Worm (Caenorhabditis elegans) whole organism, L4/young adult: ENCODE measurements around the gene ced-6.

Source experiments
- W03F9.2 ChIP-seq: fragments of 150-350 bp; optimal IDR thresholded peaks from 2 replicates; lab custom pipeline; 2014; ENCODE audit warnings: missing biosample characterization, missing genetic modification characterization
- dao-5 ChIP-seq: sonication (generic microtip); optimal IDR thresholded peaks from 2 replicates; lab custom pipeline; 2016; ENCODE audit warnings: missing genotype, missing genetic modification characterization, moderate library complexity, missing compliant biosample characterization
- him-1 ChIP-seq: sonication (generic microtip); optimal IDR thresholded peaks from 2 replicates; lab custom pipeline; 2016; ENCODE audit warnings: missing genotype, missing genetic modification reagents, missing genetic modification characterization, missing compliant biosample characterization

Gene ced-6

DNA sequence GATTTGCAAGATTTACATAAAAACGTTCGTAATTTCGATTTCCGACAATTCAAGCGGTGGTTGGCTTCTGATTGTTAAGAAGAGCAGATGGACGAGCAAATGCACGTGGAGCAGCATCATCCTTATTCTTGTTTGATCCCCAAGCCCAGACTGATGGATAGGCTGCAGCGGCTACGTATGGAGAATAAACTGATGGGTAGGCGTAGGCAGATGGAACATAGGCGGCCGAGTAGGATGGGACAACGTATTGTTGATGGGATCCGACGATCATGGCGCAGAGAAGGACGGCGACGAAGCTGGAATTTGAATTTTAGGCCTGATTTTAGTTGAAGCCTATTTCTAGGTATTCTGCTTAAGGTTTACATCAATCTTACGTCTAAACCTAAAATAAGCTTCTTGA, 27.3 kb upstream of the ced-6 start:
- TF ChIP-seq dao-5 (no peak), W03F9.2 (tag; lab: Kevin White, UChicago) (no peak), him-1 (tag; lab: Kevin White, UChicago) (no peak)

DNA sequence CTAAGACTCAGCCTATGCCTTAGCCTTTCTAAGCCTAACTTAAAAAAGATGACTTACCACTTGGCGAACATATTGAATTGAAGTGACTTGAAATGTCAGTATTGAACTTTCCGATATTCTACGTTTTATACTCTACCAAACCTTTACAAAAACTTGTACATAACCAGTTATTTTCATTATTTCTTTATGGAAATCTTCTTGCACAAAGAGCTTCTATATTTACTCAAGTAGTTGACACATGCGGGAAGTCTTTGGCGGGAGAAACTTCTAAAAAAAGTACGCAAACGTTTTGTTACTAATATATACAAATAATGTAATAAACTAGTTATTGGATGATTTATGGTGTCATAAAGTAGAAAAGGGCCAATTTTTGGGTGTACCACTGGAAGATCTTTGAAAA, 26.9 kb upstream of the ced-6 start, which contains the start of gene nspb-12:
Gene nspb-12, minus strand, starts transcription at position 101 of the 400 bp plus-strand sequence.
- TF ChIP-seq dao-5 (no peak), W03F9.2 (tag; lab: Kevin White, UChicago) (no peak), him-1 (tag; lab: Kevin White, UChicago) (no peak)

DNA sequence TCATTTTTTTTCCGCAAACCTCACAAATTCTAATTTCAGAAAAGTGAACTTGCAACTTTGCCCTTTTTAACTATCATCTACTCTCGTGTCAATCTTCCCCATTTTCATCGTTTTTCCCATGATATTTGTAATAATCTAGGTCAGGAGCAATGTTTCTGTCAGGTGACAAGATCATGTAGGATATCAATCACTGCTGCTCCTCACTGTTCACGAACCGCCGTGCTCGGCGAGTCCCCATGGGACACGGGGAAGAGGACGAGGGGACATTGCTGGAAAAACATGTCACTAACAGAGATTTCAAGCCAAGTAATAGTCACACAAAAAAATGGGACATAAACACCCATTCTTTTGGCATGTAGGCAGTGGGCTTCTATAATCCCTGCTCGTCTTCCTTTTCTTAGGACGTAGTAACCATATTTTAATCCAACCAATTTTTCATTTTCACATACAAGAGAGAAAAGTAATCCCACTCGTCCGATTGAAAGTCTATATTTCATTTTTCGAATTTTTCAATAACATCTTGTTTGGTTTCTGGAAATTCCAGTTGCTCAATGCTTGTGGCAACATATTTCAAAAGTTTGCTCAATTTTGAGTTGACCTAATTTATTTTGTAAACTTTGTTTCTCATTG, 24.6 kb upstream of the ced-6 start:
- TF ChIP-seq W03F9.2 (tag; lab: Kevin White, UChicago) (no peak), dao-5 (no peak), him-1 (tag; lab: Kevin White, UChicago) (no peak)

DNA sequence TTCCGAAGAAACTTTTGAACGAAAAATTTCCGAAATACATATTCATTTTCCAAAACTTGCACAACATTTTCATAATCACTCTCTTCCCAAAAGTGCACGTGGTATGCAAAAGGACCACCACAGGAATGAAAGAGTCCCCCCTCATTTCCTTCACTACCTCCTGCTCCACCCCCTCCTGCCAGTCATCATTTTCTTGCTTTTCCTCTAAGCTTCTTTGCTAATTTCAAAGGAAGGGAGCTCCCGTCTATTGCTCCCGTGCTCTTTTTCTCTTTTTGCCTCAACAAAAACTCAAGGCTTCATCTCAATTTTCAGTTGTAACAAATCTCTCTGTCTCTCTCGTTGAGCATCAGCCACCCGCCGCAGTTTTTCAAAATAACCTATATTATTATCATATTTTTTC, 22.8 kb upstream of the ced-6 start:
- TF ChIP-seq him-1 (tag; lab: Kevin White, UChicago) (no peak), dao-5 (no peak), W03F9.2 (tag; lab: Kevin White, UChicago) (no peak)

DNA sequence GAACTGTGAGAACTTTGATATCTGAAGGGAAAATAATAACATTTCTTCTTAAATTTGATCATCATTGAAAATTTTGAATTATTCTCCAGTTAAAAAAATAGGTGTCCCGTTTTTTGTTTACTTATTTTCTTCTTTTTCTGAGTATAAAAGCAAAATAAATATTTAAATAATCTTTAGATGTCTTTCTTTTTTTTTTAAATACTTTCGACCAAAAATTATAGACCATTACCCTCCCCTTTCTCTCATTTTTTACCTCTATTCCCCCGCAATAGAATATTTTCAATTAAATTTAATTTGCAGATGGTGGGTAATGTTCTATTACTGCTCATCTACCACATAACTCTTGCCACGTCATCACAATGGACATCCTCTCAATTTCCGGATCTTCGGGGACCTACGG, 21.9 kb upstream of the ced-6 start, which contains the start of gene molo-1:
Gene molo-1, plus strand, starts transcription at position 301 of the 400 bp plus-strand sequence.
- TF ChIP-seq dao-5 (no peak), W03F9.2 (tag; lab: Kevin White, UChicago) (no peak), him-1 (tag; lab: Kevin White, UChicago) (no peak)

DNA sequence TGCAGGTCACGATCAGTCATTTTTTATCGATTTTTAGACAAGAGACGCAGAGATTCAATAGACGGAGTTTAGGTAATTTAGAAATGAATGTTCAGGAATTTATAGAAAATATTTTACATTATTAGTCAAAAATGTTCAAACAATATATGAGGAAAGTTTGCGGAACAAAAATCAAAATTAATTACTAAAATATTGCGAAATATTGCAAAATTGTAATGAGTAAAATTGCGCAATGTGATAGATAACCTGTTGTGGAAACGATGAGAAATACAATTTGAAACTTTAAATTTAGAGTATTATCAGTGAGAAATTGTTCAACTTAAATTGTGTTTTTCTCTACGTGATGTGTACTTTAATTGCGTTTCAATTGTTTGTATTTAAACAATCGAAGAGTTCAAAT, 14.5 kb upstream of the ced-6 start, which contains the start of gene F56D2.5:
Gene F56D2.5, minus strand, starts transcription at position 371 of the 400 bp plus-strand sequence.
- no peak for TF ChIP-seq him-1 (tag; lab: Kevin White, UChicago)
- no peak for TF ChIP-seq dao-5
- TF ChIP-seq W03F9.2 (tag; lab: Kevin White, UChicago) = no peak

DNA sequence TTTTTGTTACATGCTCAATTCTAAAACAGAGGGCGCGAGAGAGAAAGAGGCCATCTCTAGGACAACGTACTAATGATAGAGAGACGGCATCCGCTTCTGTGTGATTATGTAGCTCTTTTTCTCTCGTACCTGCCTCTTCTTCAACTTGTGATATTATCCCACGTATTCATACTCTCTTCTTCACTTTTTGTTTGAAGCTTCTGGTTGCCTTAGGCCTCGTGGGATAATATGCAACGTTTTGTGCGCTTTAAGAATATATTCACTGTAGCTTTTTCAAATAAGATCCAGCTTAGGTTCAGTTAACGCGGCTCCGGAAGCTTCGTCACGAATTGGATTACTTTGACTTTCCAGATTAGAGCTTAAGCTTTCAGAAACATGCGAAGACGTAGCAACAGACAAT, 12.8 kb upstream of the ced-6 start, which contains the start of the genes F56D2.8 and uev-2:
Gene F56D2.8, minus strand, starts transcription at position 101 of the 400 bp plus-strand sequence.
Gene uev-2, plus strand, starts transcription at position 360 of the 400 bp plus-strand sequence.
- no peak for TF ChIP-seq him-1 (tag; lab: Kevin White, UChicago)
- TF ChIP-seq dao-5 = no peak
- TF ChIP-seq W03F9.2 (tag; lab: Kevin White, UChicago) = no peak

DNA sequence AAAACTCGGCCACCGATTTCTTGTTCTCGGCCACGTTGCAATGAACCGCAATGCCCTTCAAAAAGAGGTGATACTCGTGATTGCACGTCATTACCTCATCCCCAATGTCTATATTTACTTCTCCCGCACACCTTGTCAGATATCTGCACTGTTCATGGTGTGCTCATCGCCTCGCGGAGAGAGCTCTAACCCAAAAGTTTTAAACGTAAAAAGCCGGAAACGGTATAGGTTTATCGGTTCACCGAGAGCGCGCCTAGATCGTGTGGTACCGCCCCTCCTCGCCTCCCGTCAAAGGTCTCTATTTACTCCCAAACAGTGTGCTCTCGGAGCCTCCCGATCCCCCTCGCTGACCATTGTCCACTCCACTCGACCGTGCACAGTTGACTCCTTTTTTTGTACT, 10.9 kb upstream of the ced-6 start, which contains the start of gene F56D2.3:
Gene F56D2.3, plus strand, starts transcription at position 301 of the 400 bp plus-strand sequence.
- TF ChIP-seq W03F9.2 (tag; lab: Kevin White, UChicago) (no peak), dao-5 (no peak), him-1 (tag; lab: Kevin White, UChicago) (no peak)

DNA sequence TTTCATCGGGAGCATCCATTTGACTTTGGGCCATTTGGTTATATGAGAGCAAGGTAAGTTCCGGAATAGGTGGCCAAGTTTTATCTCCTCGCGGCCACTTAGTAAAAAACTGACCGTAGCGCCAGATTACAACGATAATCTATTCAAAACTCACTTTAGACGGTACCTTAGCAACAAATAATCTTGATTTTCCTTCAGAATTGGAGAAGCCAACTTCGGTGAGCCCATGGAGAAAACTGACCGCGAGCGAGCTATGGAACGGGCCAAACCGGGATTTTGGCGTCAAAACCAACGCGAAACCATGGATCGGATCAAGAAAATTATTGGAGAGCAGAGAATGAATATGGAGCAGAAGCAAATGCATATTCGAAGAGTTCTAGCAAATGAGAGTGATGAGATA, 9.9 kb upstream of the ced-6 start:
- TF ChIP-seq him-1 (tag; lab: Kevin White, UChicago) = no peak
- TF ChIP-seq W03F9.2 (tag; lab: Kevin White, UChicago) = no peak
- no peak for TF ChIP-seq dao-5

DNA sequence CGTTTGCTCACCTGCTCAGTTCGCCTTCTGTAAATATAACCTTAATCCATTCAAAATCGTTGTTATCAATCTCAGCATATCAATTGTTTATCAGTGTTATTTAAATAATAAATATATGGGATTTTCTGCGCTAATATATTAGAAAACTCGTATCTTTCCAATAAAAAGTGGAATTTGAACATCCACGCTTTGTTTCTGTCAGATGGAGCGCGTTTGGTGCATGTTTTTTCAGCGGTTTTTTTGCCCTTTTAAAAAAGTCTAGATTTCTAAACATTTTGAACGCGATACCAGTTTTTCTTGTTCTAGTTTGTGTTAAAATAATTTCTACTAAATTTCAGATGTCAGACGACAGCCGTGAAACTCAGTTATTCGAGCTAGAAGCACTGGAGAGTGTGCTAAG, 8.6 kb upstream of the ced-6 start, which contains the start of gene F56D2.2:
Gene F56D2.2, plus strand, starts transcription at position 339 of the 400 bp plus-strand sequence.
- TF ChIP-seq dao-5 = no peak
- no peak for TF ChIP-seq him-1 (tag; lab: Kevin White, UChicago)
- no peak for TF ChIP-seq W03F9.2 (tag; lab: Kevin White, UChicago)

DNA sequence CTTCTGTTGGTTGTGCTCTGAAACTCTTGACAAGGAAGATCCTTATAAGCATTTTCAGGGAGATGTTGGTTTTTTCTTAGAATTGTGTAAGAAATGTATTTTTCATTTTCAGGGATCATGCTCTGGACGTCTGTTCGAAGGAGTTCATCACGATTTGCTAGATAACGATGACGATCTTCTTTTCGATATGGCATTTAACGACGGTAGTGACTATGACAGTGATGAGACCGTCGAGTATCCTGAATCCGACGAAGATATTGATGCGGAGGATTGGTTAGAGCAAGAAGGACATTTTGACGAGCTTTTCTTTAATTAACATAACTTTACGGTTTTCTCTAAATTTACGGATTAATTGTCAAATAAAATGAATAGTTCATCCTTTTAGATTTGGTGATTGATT, 6.8 kb upstream of the ced-6 start:
- no peak for TF ChIP-seq W03F9.2 (tag; lab: Kevin White, UChicago)
- TF ChIP-seq him-1 (tag; lab: Kevin White, UChicago) = no peak
- no peak for TF ChIP-seq dao-5

DNA sequence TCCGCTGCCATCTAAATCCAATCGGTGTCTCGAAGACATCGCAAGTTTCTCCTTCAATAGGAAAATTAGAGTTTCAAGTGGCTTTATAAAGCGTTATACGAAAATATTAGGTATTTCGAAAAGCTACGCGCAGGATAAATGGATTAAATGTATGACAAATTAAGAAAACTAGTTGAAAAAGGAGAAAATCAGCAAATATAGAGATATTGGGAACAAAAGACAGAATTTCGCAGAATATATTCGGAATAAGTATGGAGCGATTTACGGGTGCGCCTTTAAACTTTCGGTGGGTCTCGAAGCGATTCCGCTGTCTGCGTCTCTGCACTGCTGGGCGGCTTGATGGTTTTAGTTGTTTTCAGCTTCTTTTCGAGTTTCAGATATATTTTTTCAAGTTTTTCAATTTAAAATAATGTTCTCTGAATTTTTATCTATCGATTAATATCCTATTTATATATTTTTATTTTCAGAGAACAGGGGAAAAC, 3.9 kb upstream of the ced-6 start, which contains the start of the genes ddx-15 and ucr-1:
Gene ddx-15, minus strand, starts transcription at position 51 of the 482 bp plus-strand sequence.
Gene ucr-1, plus strand, starts transcription at position 468 of the 482 bp plus-strand sequence.
- no peak for TF ChIP-seq dao-5
- TF ChIP-seq W03F9.2 (tag; lab: Kevin White, UChicago) = peak; percentile 66

DNA sequence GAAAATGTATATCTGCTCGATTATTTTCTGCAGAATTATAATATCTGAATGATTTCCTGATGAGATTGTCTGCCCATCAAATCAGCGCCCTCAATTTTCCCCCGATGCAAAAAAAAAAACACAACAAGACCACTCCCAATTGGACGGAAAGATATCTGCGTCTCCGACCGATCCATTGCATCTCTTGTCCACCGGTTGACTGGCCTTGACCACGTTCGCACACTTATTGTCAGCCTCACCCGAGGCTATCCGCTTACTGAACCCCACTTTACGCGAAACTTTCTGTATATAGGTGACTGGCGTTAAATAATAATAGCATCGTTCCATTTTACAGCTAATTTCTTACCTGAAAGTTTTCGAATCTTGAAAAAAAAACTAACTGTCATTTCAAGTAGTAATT, 1.2 kb upstream of the ced-6 start:
- no peak for TF ChIP-seq W03F9.2 (tag; lab: Kevin White, UChicago)

DNA sequence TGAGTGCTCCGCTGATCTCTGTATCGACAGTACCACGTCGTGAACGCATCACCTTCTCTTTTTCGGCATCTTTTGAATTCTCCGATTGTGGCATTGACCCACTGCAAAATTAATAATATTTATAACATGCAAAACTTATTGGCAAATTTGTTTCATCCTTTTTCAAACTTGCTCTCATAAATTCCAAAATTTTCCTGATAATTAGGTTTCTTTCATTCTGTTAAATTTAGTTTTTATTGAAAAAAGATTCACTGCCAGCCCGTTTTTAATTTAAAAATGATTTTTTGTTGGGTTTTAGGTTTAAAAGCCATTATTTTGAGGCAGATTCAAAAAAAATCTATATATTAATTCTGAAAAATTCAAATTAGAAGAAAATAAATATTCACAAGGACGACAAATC, 4.4 kb downstream of the ced-6 start, which contains the start of gene wdr-37:
Gene wdr-37, minus strand, starts transcription at position 101 of the 400 bp plus-strand sequence.
- TF ChIP-seq dao-5 = no peak
- no peak for TF ChIP-seq him-1 (tag; lab: Kevin White, UChicago)
- TF ChIP-seq W03F9.2 (tag; lab: Kevin White, UChicago) = no peak
